1 fruit fly cellular context compared by ENCODE assay signal in the genomic region with DNA sequence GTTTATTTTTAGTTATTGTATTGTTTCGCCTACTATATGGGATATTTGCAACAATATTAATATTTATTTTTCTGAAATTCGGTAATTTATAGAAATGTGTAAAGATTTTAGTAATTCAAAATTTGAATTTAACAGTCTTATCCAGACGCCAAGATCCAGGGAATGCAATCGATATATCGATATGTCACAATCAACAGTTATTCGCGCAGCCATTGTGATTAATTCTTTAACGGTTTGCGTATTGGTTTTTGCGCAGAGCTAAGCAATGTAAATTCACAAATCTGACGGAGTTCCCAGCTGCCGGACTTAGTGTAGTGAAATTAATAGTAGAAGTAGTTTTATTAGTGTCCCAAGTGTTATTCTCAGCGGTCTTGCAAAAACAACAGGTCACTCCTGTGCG.
TF ChIP-seq lines count a peak whose summit lies in the region.

A gene (plus strand): TSS at position 298 of the 400 bp plus-strand sequence.

TF ChIP-seq in whole organism, embryonic, 481 proteins besides CTCF, POLR2A, EP300 and RAD21 (continued from another document):
- TF ChIP-seq chinmo (GFP tag; IDR thresholded peaks at IDR 0.05; lab: Robert Waterston, UW; ENCODE audit: partially characterized antibody) (peak; percentile 84; the same call in 2 of the 4 replicates), CG17186 (GFP tag; optimal IDR thresholded peaks at IDR 0.05; lab: Kevin White, UChicago) (peak; percentile 58), CG31388 (GFP tag; optimal IDR thresholded peaks at IDR 0.05; lab: Kevin White, UChicago) (no peak), CG1603 (tag; optimal IDR thresholded peaks at IDR 0.05; lab: Kevin White, UChicago) (peak; percentile 65), scrt (GFP tag; optimal IDR thresholded peaks at IDR 0.05; lab: Kevin White, UChicago) (peak; percentile 73), CG8359 (GFP tag; optimal IDR thresholded peaks at IDR 0.05; lab: Kevin White, UChicago; ENCODE audit: borderline replicate concordance) (no peak), sd (tag; optimal IDR thresholded peaks at IDR 0.05; lab: Kevin White, UChicago) (peak; percentile 54), Pdp1 (GFP tag; optimal IDR thresholded peaks at IDR 0.05; lab: Kevin White, UChicago) (no peak), lbe (GFP tag; optimal IDR thresholded peaks at IDR 0.05; lab: Kevin White, UChicago) (no peak), CG7963 (GFP tag; IDR thresholded peaks at IDR 0.05; lab: Robert Waterston, UW; ENCODE audit: partially characterized antibody) (peak; percentile 43; the same call in 1 of the 3 replicates), Doc3 (GFP tag; IDR thresholded peaks at IDR 0.05; lab: Robert Waterston, UW; ENCODE audit: partially characterized antibody) (peak; percentile 54; the same call in 2 of the 3 replicates), sens (GFP tag; lab: Kevin White, UChicago) (peak; percentile 71), phol (tag; optimal IDR thresholded peaks at IDR 0.05; lab: Kevin White, UChicago) (peak; percentile 92), tna (GFP tag; IDR thresholded peaks at IDR 0.05; lab: Robert Waterston, UW; ENCODE audit: partially characterized antibody) (peak; percentile 70), oc (tag; optimal IDR thresholded peaks at IDR 0.05; lab: Kevin White, UChicago) (no peak), CG15514 (GFP tag; optimal IDR thresholded peaks at IDR 0.05; lab: Kevin White, UChicago) (peak; percentile 86), CG15479 (GFP tag; optimal IDR thresholded peaks at IDR 0.05; lab: Kevin White, UChicago) (peak; percentile 50), Abd-B (GFP tag; optimal IDR thresholded peaks at IDR 0.05; lab: Kevin White, UChicago) (no peak), sens-2 (GFP tag; IDR thresholded peaks at IDR 0.05; lab: Robert Waterston, UW) (no peak), CG2712 (tag; optimal IDR thresholded peaks at IDR 0.05; lab: Kevin White, UChicago) (peak; percentile 30), CG31365 (tag; optimal IDR thresholded peaks at IDR 0.05; lab: Kevin White, UChicago) (no peak), CG6813 (GFP tag; optimal IDR thresholded peaks at IDR 0.05; lab: Kevin White, UChicago) (no peak), Opbp (GFP tag; IDR thresholded peaks at IDR 0.05; lab: Robert Waterston, UW; ENCODE audit: partially characterized antibody) (peak; percentile 83), bcd (GFP tag; optimal IDR thresholded peaks at IDR 0.05; lab: Kevin White, UChicago) (no peak), E2f2 (GFP tag; IDR thresholded peaks at IDR 0.05; lab: Robert Waterston, UW) (peak; percentile 57), CG7928 (GFP tag; optimal IDR thresholded peaks at IDR 0.05; lab: Kevin White, UChicago) (peak; percentile 19), zen2 (GFP tag; IDR thresholded peaks at IDR 0.05; lab: Robert Waterston, UW; ENCODE audit: partially characterized antibody) (peak; percentile 46; the same call in 1 of the 3 replicates), Bgb (GFP tag; IDR thresholded peaks at IDR 0.05; lab: Robert Waterston, UW; ENCODE audit: partially characterized antibody) (peak; percentile 90), CG42726 (GFP tag; IDR thresholded peaks at IDR 0.05; lab: Robert Waterston, UW; ENCODE audit: partially characterized antibody) (peak; percentile 76; the same call in 1 of the 2 replicates), Dll (GFP tag; IDR thresholded peaks at IDR 0.05; lab: Robert Waterston, UW; ENCODE audit: partially characterized antibody) (peak; percentile 79), CG8290 (GFP tag; optimal IDR thresholded peaks at IDR 0.05; lab: Kevin White, UChicago) (no peak), CG8290 (tag; optimal IDR thresholded peaks at IDR 0.05; lab: Kevin White, UChicago) (peak in 1 of 2 experiments; percentile 20), sob (GFP tag; IDR thresholded peaks at IDR 0.05; lab: Robert Waterston, UW) (0 out of 2 replicates have a peak, but pooled peaks have one; percentile 15), CG14050 (GFP tag; IDR thresholded peaks at IDR 0.05; lab: Robert Waterston, UW) (no peak), PHDP (tag; optimal IDR thresholded peaks at IDR 0.05; lab: Kevin White, UChicago) (no peak), crol (GFP tag; IDR thresholded peaks at IDR 0.05; lab: Robert Waterston, UW) (no peak), CG12769 (tag; optimal IDR thresholded peaks at IDR 0.05; lab: Kevin White, UChicago) (peak; percentile 74), HLH4C (GFP tag; IDR thresholded peaks at IDR 0.05; lab: Robert Waterston, UW; ENCODE audit: partially characterized antibody) (peak; percentile 77), CG13287 (GFP tag; IDR thresholded peaks at IDR 0.05; lab: Robert Waterston, UW; ENCODE audit: partially characterized antibody) (peak; percentile 84), CG18476 (GFP tag; optimal IDR thresholded peaks at IDR 0.05; lab: Kevin White, UChicago) (no peak), ewg (GFP tag; optimal IDR thresholded peaks at IDR 0.05; lab: Kevin White, UChicago) (peak; percentile 65), lmd (GFP tag; IDR thresholded peaks at IDR 0.05; lab: Robert Waterston, UW) (no peak), CG6765 (GFP tag; optimal IDR thresholded peaks at IDR 0.05; lab: Kevin White, UChicago) (no peak), CG34224 (GFP tag; IDR thresholded peaks at IDR 0.05; lab: Robert Waterston, UW; ENCODE audit: partially characterized antibody) (peak; percentile 76), dan (GFP tag; IDR thresholded peaks at IDR 0.05; lab: Robert Waterston, UW) (no peak), stwl (tag; optimal IDR thresholded peaks at IDR 0.05; lab: Kevin White, UChicago) (peak; percentile 44), sna (GFP tag; IDR thresholded peaks at IDR 0.05; lab: Robert Waterston, UW; ENCODE audit: partially characterized antibody) (peak; percentile 67; the same call in 1 of the 2 replicates), CG15011 (GFP tag; optimal IDR thresholded peaks at IDR 0.05; lab: Kevin White, UChicago) (no peak), trem (tag; optimal IDR thresholded peaks at IDR 0.05; lab: Kevin White, UChicago) (peak; percentile 29), sim (GFP tag; IDR thresholded peaks at IDR 0.05; lab: Robert Waterston, UW) (no peak), Med (GFP tag; lab: Kevin White, UChicago) (peak; percentile 74), CG2129 (GFP tag; IDR thresholded peaks at IDR 0.05; lab: Robert Waterston, UW; ENCODE audit: partially characterized antibody) (peak; percentile 45; the same call in 1 of the 2 replicates), inv (GFP tag; IDR thresholded peaks at IDR 0.05; lab: Robert Waterston, UW; ENCODE audit: partially characterized antibody) (peak; percentile 78), hb (GFP tag; IDR thresholded peaks at IDR 0.05; lab: Robert Waterston, UW; ENCODE audit: partially characterized antibody) (peak; percentile 63; the same call in 2 of the 3 replicates), Scr (GFP tag; IDR thresholded peaks at IDR 0.05; lab: Robert Waterston, UW; ENCODE audit: partially characterized antibody) (peak; percentile 80), Rfx (GFP tag; IDR thresholded peaks at IDR 0.05; lab: Robert Waterston, UW) (peak; percentile 17; the same call in 1 of the 2 replicates), bbx (GFP tag; IDR thresholded peaks at IDR 0.05; lab: Robert Waterston, UW; ENCODE audit: partially characterized antibody) (peak; percentile 83), CG14710 (tag; optimal IDR thresholded peaks at IDR 0.05; lab: Kevin White, UChicago) (peak; percentile 14), CG3995 (GFP tag; optimal IDR thresholded peaks at IDR 0.05; lab: Kevin White, UChicago) (peak; percentile 91), da (GFP tag; optimal IDR thresholded peaks at IDR 0.05; lab: Kevin White, UChicago) (no peak), exex (tag; optimal IDR thresholded peaks at IDR 0.05; lab: Kevin White, UChicago) (peak; percentile 25), vnd (GFP tag; IDR thresholded peaks at IDR 0.05; lab: Robert Waterston, UW; ENCODE audit: partially characterized antibody) (peak; percentile 66), CG6791 (GFP tag; IDR thresholded peaks at IDR 0.05; lab: Robert Waterston, UW; ENCODE audit: partially characterized antibody) (0 out of 3 replicates have a peak, but pooled peaks have one; percentile 50), dm (GFP tag; optimal IDR thresholded peaks at IDR 0.05; lab: Kevin White, UChicago) (no peak), amos (GFP tag; IDR thresholded peaks at IDR 0.05; lab: Robert Waterston, UW; ENCODE audit: partially characterized antibody) (peak; percentile 89; the same call in 1 of the 2 replicates), Dp (GFP tag; optimal IDR thresholded peaks at IDR 0.05; lab: Kevin White, UChicago) (peak; percentile 60), Dref (GFP tag; IDR thresholded peaks at IDR 0.05; lab: Robert Waterston, UW) (peak; percentile 86), CG14860 (GFP tag; IDR thresholded peaks at IDR 0.05; lab: Robert Waterston, UW; ENCODE audit: partially characterized antibody) (peak; percentile 55), Sry-δ (GFP tag; optimal IDR thresholded peaks at IDR 0.05; lab: Kevin White, UChicago) (peak; percentile 79)
